Worm (Caenorhabditis elegans) whole organism, young adult: ENCODE results near the gene nmt-1.

Source experiments
- akir-1 ChIP-seq: fragments of 200-800 bp; sonication (Bioruptor generic); optimal IDR thresholded peaks from 2 replicates; lab custom pipeline; 2018; ENCODE audit warnings: mild to moderate bottlenecking, missing genetic modification characterization, moderate library complexity, missing compliant biosample characterization
- efl-1 ChIP-seq: fragments of 150-350 bp; optimal IDR thresholded peaks from 2 replicates; lab custom pipeline; 2014; ENCODE audit warnings: missing biosample characterization, missing genetic modification reagents, missing genetic modification characterization
- mxl-1 ChIP-seq: sonication (generic microtip); optimal IDR thresholded peaks from 2 replicates; lab custom pipeline; 2016; ENCODE audit warnings: missing genetic modification characterization, missing compliant biosample characterization
- nfya-2 ChIP-seq: fragments of 200-800 bp; sonication (Bioruptor generic); IDR thresholded peaks from 2 replicates; pipeline ENCODE4 v1.3.6; 2022; ENCODE audit warnings: missing genetic modification reagents, missing genetic modification characterization, missing compliant biosample characterization
- nhr-120 ChIP-seq: fragments of 200-800 bp; sonication (Bioruptor generic); IDR thresholded peaks from 2 replicates; pipeline ENCODE4 v1.3.6; 2022; ENCODE audit warnings: missing genetic modification characterization, missing compliant biosample characterization
- nhr-90 ChIP-seq: sonication (generic microtip); optimal IDR thresholded peaks from 2 replicates; lab custom pipeline; 2016; ENCODE audit warnings: missing genotype, mild to moderate bottlenecking, missing genetic modification characterization, missing compliant biosample characterization
- snpc-4 ChIP-seq, 5 experiments: fragments of 150-350 bp in 1 of 5; sonication (generic microtip) in 4 of 5; optimal IDR thresholded peaks; 2 replicates each; lab custom pipeline; 2014 to 2018; ENCODE audit warnings: missing genetic modification characterization in 5 of 5, missing biosample characterization in 3 of 5, antibody characterized with exemption in 2 of 5, mild to moderate bottlenecking in 2 of 5, missing compliant biosample characterization in 2 of 5, missing genotype in 2 of 5, moderate library complexity in 2 of 5, missing genetic modification reagents in 1 of 5
- tlf-1 ChIP-seq: fragments of 200-800 bp; sonication (Bioruptor generic); optimal IDR thresholded peaks from 2 replicates; lab custom pipeline; 2018; ENCODE audit warnings: mild to moderate bottlenecking, missing genetic modification characterization, missing compliant biosample characterization
- unc-62 ChIP-seq: fragments of 150-350 bp; optimal IDR thresholded peaks from 2 replicates; lab custom pipeline; 2014; ENCODE audit warnings: missing biosample characterization, missing genetic modification reagents, missing genetic modification characterization

DNA sequence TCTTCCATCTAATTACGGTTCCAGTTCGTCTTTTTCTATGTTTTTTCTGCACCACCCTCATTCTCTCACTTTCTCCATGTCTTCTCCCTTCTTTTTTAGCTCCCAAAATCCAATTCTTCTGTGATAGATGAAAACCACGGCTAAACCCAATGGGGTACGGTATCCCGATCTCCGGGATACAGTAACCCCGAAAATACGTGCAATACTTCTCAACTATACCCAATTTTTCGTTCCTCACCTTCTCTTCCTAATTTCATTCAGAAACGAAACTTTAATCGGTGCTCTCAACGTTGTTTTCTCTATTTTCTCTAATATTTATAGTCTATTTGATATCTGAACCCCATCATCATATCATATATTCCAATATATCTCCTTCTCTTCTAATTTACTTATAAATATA, 7.5 kb upstream of the nmt-1 start:
- TF ChIP-seq nhr-90 (tag; lab: Kevin White, UChicago): no peak
- no peak for TF ChIP-seq mxl-1
- no peak for TF ChIP-seq nhr-120 (GFP tag; lab: Robert Waterston, UW)
- TF ChIP-seq nfya-2: no peak
- no peak for TF ChIP-seq unc-62 (GFP tag; lab: Kevin White, UChicago)
- no peak for TF ChIP-seq efl-1 (GFP tag; lab: Kevin White, UChicago)
- no peak for TF ChIP-seq akir-1 (GFP tag; lab: Kevin White, UChicago)
- no peak for TF ChIP-seq snpc-4 (GFP tag; optimal IDR thresholded peaks at IDR 0.05; lab: Kevin White, UChicago)
- TF ChIP-seq snpc-4 (tag; optimal IDR thresholded peaks at IDR 0.05; lab: Kevin White, UChicago): no peak
- no peak for TF ChIP-seq tlf-1 (GFP tag; lab: Kevin White, UChicago)
